Worm (Caenorhabditis elegans) whole organism, L2 larva: ENCODE results near the gene dhs-5.

ENCODE experiments used
- C34F6.9 ChIP-seq: fragments of 150-350 bp; optimal IDR thresholded peaks from 2 replicates; lab custom pipeline; 2014; ENCODE audit warnings: missing biosample characterization, missing genetic modification characterization
- F13H6.1 ChIP-seq: sonication (generic microtip); optimal IDR thresholded peaks from 2 replicates; lab custom pipeline; 2016; ENCODE audit warnings: missing genetic modification characterization, missing compliant biosample characterization
- R02D3.7 ChIP-seq: fragments of 150-350 bp; optimal IDR thresholded peaks from 2 replicates; lab custom pipeline; 2014; ENCODE audit warnings: missing biosample characterization, missing genetic modification characterization
- Y55F3AM.14 ChIP-seq: fragments of 200-800 bp; sonication (Bioruptor generic); optimal IDR thresholded peaks from 2 replicates; lab custom pipeline; 2018; ENCODE audit warnings: mild to moderate bottlenecking, missing genetic modification characterization, missing compliant biosample characterization
- ZK546.5 ChIP-seq: sonication (generic microtip); optimal IDR thresholded peaks from 2 replicates; lab custom pipeline; 2017; ENCODE audit warnings: missing biosample characterization, missing genetic modification characterization
- alr-1 ChIP-seq: fragments of 150-350 bp; optimal IDR thresholded peaks from 2 replicates; lab custom pipeline; 2014; ENCODE audit warnings: missing biosample characterization, missing genetic modification characterization
- aly-2 ChIP-seq: fragments of 150-350 bp; optimal IDR thresholded peaks from 2 replicates; lab custom pipeline; 2014; ENCODE audit warnings: missing biosample characterization, missing genetic modification characterization
- ceh-16 ChIP-seq: fragments of 150-350 bp; optimal IDR thresholded peaks from 2 replicates; lab custom pipeline; 2014; ENCODE audit warnings: missing biosample characterization, missing genetic modification characterization
- ceh-82 ChIP-seq: fragments of 150-350 bp; optimal IDR thresholded peaks from 2 replicates; lab custom pipeline; 2014; ENCODE audit warnings: missing biosample characterization, missing genetic modification characterization
- dmd-4 ChIP-seq: sonication (generic microtip); optimal IDR thresholded peaks from 2 replicates; lab custom pipeline; 2017; ENCODE audit warnings: missing biosample characterization, missing genetic modification characterization
- egl-27 ChIP-seq: sonication (generic microtip); optimal IDR thresholded peaks from 3 replicates; lab custom pipeline; 2017; ENCODE audit warnings: missing biosample characterization, missing genetic modification reagents, missing genetic modification characterization
- fos-1 ChIP-seq: fragments of 150-350 bp; optimal IDR thresholded peaks from 2 replicates; lab custom pipeline; 2014; ENCODE audit warnings: missing biosample characterization, missing genetic modification characterization
- gmeb-1 ChIP-seq: fragments of 150-350 bp; optimal IDR thresholded peaks from 2 replicates; lab custom pipeline; 2014; ENCODE audit warnings: missing biosample characterization, missing genetic modification characterization
- lin-11 ChIP-seq: fragments of 150-350 bp; sonication (generic microtip); optimal IDR thresholded peaks from 2 replicates; lab custom pipeline; 2014; ENCODE audit warnings: missing biosample characterization, missing genetic modification characterization, inconsistent platforms, mixed read lengths
- lin-13 ChIP-seq: fragments of 150-350 bp; optimal IDR thresholded peaks from 2 replicates; lab custom pipeline; 2014; ENCODE audit warnings: missing biosample characterization, missing genetic modification reagents, missing genetic modification characterization
- lin-39 ChIP-seq: fragments of 150-350 bp; optimal IDR thresholded peaks from 2 replicates; lab custom pipeline; 2014; ENCODE audit warnings: missing biosample characterization, missing genetic modification reagents, missing genetic modification characterization
- lsy-2 ChIP-seq, 2 experiments: fragments of 150-350 bp in 1 of 2; sonication (generic microtip) in 1 of 2; optimal IDR thresholded peaks; 2 replicates each; lab custom pipeline; 2014 to 2017; ENCODE audit warnings: missing biosample characterization in 2 of 2, missing genetic modification characterization in 2 of 2
- mab-5 ChIP-seq: fragments of 150-350 bp; optimal IDR thresholded peaks from 2 replicates; lab custom pipeline; 2014; ENCODE audit warnings: missing biosample characterization, missing genetic modification characterization
- mbf-1 ChIP-seq: sonication (generic microtip); optimal IDR thresholded peaks from 2 replicates; lab custom pipeline; 2017; ENCODE audit warnings: missing biosample characterization, missing genetic modification characterization
- mdl-1 ChIP-seq, 2 experiments: fragments of 150-350 bp in 1 of 2; sonication (generic microtip) in 1 of 2; optimal IDR thresholded peaks; 2 replicates each; lab custom pipeline; 2017; ENCODE audit warnings: missing biosample characterization in 2 of 2, missing genetic modification characterization in 2 of 2
- nhr-10 ChIP-seq: sonication (generic microtip); optimal IDR thresholded peaks from 2 replicates; lab custom pipeline; 2017; ENCODE audit warnings: missing biosample characterization, missing genetic modification characterization
- nhr-12 ChIP-seq: fragments of 150-350 bp; optimal IDR thresholded peaks from 2 replicates; lab custom pipeline; 2014; ENCODE audit warnings: missing biosample characterization, missing genetic modification characterization
- nhr-237 ChIP-seq: fragments of 150-350 bp; optimal IDR thresholded peaks from 2 replicates; lab custom pipeline; 2014; ENCODE audit warnings: missing biosample characterization, missing genetic modification characterization
- nhr-25 ChIP-seq: fragments of 150-350 bp; sonication (generic microtip); optimal IDR thresholded peaks from 3 replicates; lab custom pipeline; 2014; ENCODE audit warnings: missing biosample characterization, missing genetic modification characterization
- nhr-6 ChIP-seq: fragments of 150-350 bp; optimal IDR thresholded peaks from 2 replicates; lab custom pipeline; 2014; ENCODE audit warnings: missing biosample characterization, missing genetic modification characterization
- nhr-77 ChIP-seq: fragments of 150-350 bp; optimal IDR thresholded peaks from 2 replicates; lab custom pipeline; 2014; ENCODE audit warnings: missing biosample characterization, missing genetic modification characterization
- peb-1 ChIP-seq: fragments of 150-350 bp; optimal IDR thresholded peaks from 2 replicates; lab custom pipeline; 2014; ENCODE audit warnings: missing biosample characterization, missing genetic modification characterization
- skn-1 ChIP-seq: sonication (generic microtip); optimal IDR thresholded peaks from 2 replicates; lab custom pipeline; 2017; ENCODE audit warnings: missing biosample characterization, missing genetic modification characterization
- sma-3 ChIP-seq: sonication (generic microtip); optimal IDR thresholded peaks from 2 replicates; lab custom pipeline; 2016; ENCODE audit warnings: missing genetic modification reagents, missing genetic modification characterization, missing compliant biosample characterization
- sma-9 ChIP-seq, 2 experiments: fragments of 150-350 bp in 1 of 2; sonication (generic microtip) in 1 of 2; optimal IDR thresholded peaks; 2 replicates each; lab custom pipeline; 2014 to 2016; ENCODE audit warnings: missing genetic modification characterization in 2 of 2, mild to moderate bottlenecking in 1 of 2, missing biosample characterization in 1 of 2, missing compliant biosample characterization in 1 of 2, missing genetic modification reagents in 1 of 2, moderate library complexity in 1 of 2
- unc-39 ChIP-seq: fragments of 150-350 bp; optimal IDR thresholded peaks from 2 replicates; lab custom pipeline; 2014; ENCODE audit warnings: missing biosample characterization, missing genetic modification characterization
- unc-55 ChIP-seq: fragments of 150-350 bp; sonication (generic microtip); optimal IDR thresholded peaks from 3 replicates; lab custom pipeline; 2014; ENCODE audit warnings: missing biosample characterization, missing genetic modification reagents, missing genetic modification characterization
- zag-1 ChIP-seq: fragments of 150-350 bp; optimal IDR thresholded peaks from 2 replicates; lab custom pipeline; 2014; ENCODE audit warnings: missing biosample characterization, missing genetic modification characterization
- ztf-1 ChIP-seq: fragments of 200-800 bp; sonication (Bioruptor generic); conservative IDR thresholded peaks from 2 replicates; pipeline ENCODE4 v1.3.6; 2022; ENCODE audit warnings: missing genetic modification characterization, missing compliant biosample characterization
- ztf-11 ChIP-seq: sonication (generic microtip); optimal IDR thresholded peaks from 2 replicates; lab custom pipeline; 2017; ENCODE audit warnings: missing biosample characterization, missing genetic modification characterization
- ztf-4 ChIP-seq: fragments of 150-350 bp; optimal IDR thresholded peaks from 2 replicates; lab custom pipeline; 2014; ENCODE audit warnings: missing biosample characterization, missing genetic modification characterization

dhs-5 gene

ce11 chrII:5436833-5437232 lies 16.8 kb upstream of the dhs-5 start, which contains the start of gene dct-5:
Gene dct-5, minus strand, starts transcription at chrII:5436933.
- TF ChIP-seq ztf-4 (tag; lab: Kevin White, UChicago) = no peak

DNA sequence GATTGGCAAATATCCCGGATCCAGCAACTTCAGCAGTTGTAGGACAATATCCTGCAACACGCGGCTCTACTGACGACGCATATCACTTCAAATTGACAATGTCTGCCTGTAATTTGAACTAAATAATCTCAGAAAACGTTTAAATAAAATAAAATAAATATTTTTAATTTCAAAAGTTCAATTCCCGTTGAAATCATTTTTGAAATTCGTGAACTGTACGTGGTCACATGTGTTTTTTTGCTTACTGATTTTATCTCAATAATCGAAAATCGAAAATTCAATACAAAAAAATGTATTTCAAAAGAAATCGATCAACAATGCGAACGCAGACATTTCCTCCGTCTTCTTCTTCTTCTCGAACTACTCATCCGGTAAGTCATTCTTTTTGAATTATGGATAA lies 16.1 kb upstream of the dhs-5 start, which contains the start of gene F07F6.1:
Gene F07F6.1 (plus strand): TSS at position 301 of the 400 bp plus-strand sequence.
- no peak for TF ChIP-seq mab-5 (tag; lab: Kevin White, UChicago)
- TF ChIP-seq ztf-11 (tag; lab: Kevin White, UChicago) = no peak
- TF ChIP-seq ceh-16 = no peak
- no peak for TF ChIP-seq skn-1 (tag; lab: Kevin White, UChicago)
- TF ChIP-seq aly-2 (tag; lab: Kevin White, UChicago) = no peak
- no peak for TF ChIP-seq ztf-4 (tag; lab: Kevin White, UChicago)
- no peak for TF ChIP-seq lsy-2 (tag; optimal IDR thresholded peaks at IDR 0.05; lab: Kevin White, UChicago)
- no peak for TF ChIP-seq F13H6.1 (tag; lab: Kevin White, UChicago)
- no peak for TF ChIP-seq nhr-77
- no peak for TF ChIP-seq lin-13 (GFP tag; lab: Kevin White, UChicago)
- TF ChIP-seq lin-11 (tag; lab: Kevin White, UChicago) = no peak
- TF ChIP-seq C34F6.9 = no peak
- TF ChIP-seq egl-27 (tag; lab: Kevin White, UChicago) = no peak
- no peak for TF ChIP-seq nhr-12
- no peak for TF ChIP-seq unc-55
- no peak for TF ChIP-seq nhr-237 (tag; lab: Kevin White, UChicago)
- TF ChIP-seq, all 48 proteins: peak for 0

- TF ChIP-seq nhr-25 (tag; lab: Kevin White, UChicago) (no peak), zag-1 (tag; lab: Kevin White, UChicago) (no peak), unc-39 (tag; lab: Kevin White, UChicago) (no peak), gmeb-1 (tag; lab: Kevin White, UChicago) (no peak), Y55F3AM.14 (GFP tag; lab: Kevin White, UChicago) (no peak), nhr-6 (tag; lab: Kevin White, UChicago) (no peak), nhr-10 (tag; lab: Kevin White, UChicago) (no peak), ZK546.5 (no peak), R02D3.7 (no peak), sma-9 (GFP tag; optimal IDR thresholded peaks at IDR 0.05; lab: Kevin White, UChicago) (no peak), sma-9 (tag; optimal IDR thresholded peaks at IDR 0.05; lab: Kevin White, UChicago) (no peak), dmd-4 (no peak), ztf-1 (no peak), lsy-2 (tag; optimal IDR thresholded peaks at IDR 0.05; lab: Kevin White, UChicago) (no peak), F13H6.1 (tag; lab: Kevin White, UChicago) (no peak), lin-11 (tag; lab: Kevin White, UChicago) (no peak), peb-1 (tag; lab: Kevin White, UChicago) (no peak), alr-1 (tag; lab: Kevin White, UChicago) (no peak)
These were observed 7.1 kb upstream of the dhs-5 start, which contains the start of gene nmr-1 for ce11 chrII:5446506-5446905. Gene nmr-1, minus strand, starts transcription at chrII:5446606.

DNA sequence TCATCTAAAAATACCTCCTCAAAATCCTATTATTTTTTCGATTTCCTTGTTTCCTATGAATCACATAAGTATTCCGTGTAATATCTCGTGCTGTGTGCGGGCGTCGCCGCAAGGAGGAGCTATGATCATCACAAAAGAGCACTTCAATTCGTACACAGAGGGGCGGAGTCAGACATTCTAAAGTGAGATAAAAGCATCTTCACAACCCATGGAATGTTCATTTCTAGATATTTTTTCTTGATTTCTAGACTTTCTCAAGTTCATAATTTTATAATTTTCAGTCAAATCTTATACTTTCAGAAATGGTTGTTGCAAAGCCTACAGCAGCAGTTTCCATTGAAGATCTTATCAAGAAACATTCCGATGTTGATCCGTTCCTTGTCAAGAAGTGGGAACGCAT lies 6.3 kb upstream of the dhs-5 start, which contains the start of gene cex-1:
Gene cex-1 (plus strand): TSS at position 301 of the 400 bp plus-strand sequence.
- no peak for TF ChIP-seq Y55F3AM.14 (GFP tag; lab: Kevin White, UChicago)
- no peak for TF ChIP-seq mdl-1 (tag; optimal IDR thresholded peaks at IDR 0.05; lab: Kevin White, UChicago)
- no peak for TF ChIP-seq ztf-11 (tag; lab: Kevin White, UChicago)
- no peak for TF ChIP-seq lsy-2 (tag; optimal IDR thresholded peaks at IDR 0.05; lab: Kevin White, UChicago)
- no peak for TF ChIP-seq nhr-25 (tag; lab: Kevin White, UChicago)
- TF ChIP-seq F13H6.1 (tag; lab: Kevin White, UChicago) = no peak
- TF ChIP-seq lin-13 (GFP tag; lab: Kevin White, UChicago) = no peak
- TF ChIP-seq ceh-16 = no peak
- TF ChIP-seq fos-1 (tag; lab: Kevin White, UChicago) = no peak
- no peak for TF ChIP-seq alr-1 (tag; lab: Kevin White, UChicago)
- TF ChIP-seq lin-39 (tag; lab: Kevin White, UChicago) = no peak
- no peak for TF ChIP-seq dmd-4
- TF ChIP-seq nhr-77 = no peak
- TF ChIP-seq mbf-1 (tag; lab: Kevin White, UChicago) = no peak
- TF ChIP-seq sma-3 (GFP tag; lab: Kevin White, UChicago) = no peak
- no peak for TF ChIP-seq ceh-82 (tag; lab: Kevin White, UChicago)
- TF ChIP-seq ztf-1 = no peak
- no peak for TF ChIP-seq ZK546.5
